Worm (Caenorhabditis elegans): ENCODE measurements around the gene C27C12.4.

C27C12.4 gene

ce11 chrX:14828766-14829165, 25.1 kb upstream of the C27C12.4 start:
- TF ChIP-seq nhr-129 (tag; optimal IDR thresholded peaks at IDR 0.05) (no peak), ama-1 (optimal IDR thresholded peaks at IDR 0.05) (no peak), nhr-21 (tag; optimal IDR thresholded peaks at IDR 0.05) (no peak), elt-3 (tag; optimal IDR thresholded peaks at IDR 0.05) (no peak), C34F6.9 (tag; optimal IDR thresholded peaks at IDR 0.05) (no peak), nhr-6 (tag; optimal IDR thresholded peaks at IDR 0.05) (no peak), nhr-25 (tag; optimal IDR thresholded peaks at IDR 0.05) (no peak), ztf-4 (tag; optimal IDR thresholded peaks at IDR 0.05) (no peak), ZK546.5 (tag; optimal IDR thresholded peaks at IDR 0.05) (no peak), fos-1 (tag; optimal IDR thresholded peaks at IDR 0.05) (no peak), lin-39 (tag; optimal IDR thresholded peaks at IDR 0.05) (no peak), F13H6.1 (tag; optimal IDR thresholded peaks at IDR 0.05) (no peak), gmeb-1 (tag; optimal IDR thresholded peaks at IDR 0.05) (no peak)

- TF ChIP-seq aly-2 (tag; optimal IDR thresholded peaks at IDR 0.05) (no peak), mbf-1 (tag; optimal IDR thresholded peaks at IDR 0.05) (no peak), nhr-12 (tag; optimal IDR thresholded peaks at IDR 0.05) (no peak), nhr-25 (tag; optimal IDR thresholded peaks at IDR 0.05) (no peak), elt-1 (tag; optimal IDR thresholded peaks at IDR 0.05) (no peak), ceh-82 (tag; optimal IDR thresholded peaks at IDR 0.05) (no peak), nhr-6 (tag; optimal IDR thresholded peaks at IDR 0.05) (no peak), peb-1 (tag; optimal IDR thresholded peaks at IDR 0.05) (no peak), zag-1 (tag; optimal IDR thresholded peaks at IDR 0.05) (no peak), sma-3 (GFP tag; optimal IDR thresholded peaks at IDR 0.05) (no peak), F13H6.1 (tag; optimal IDR thresholded peaks at IDR 0.05) (no peak), lin-39 (tag; optimal IDR thresholded peaks at IDR 0.05) (no peak), unc-62 (GFP tag; optimal IDR thresholded peaks at IDR 0.05) (no peak), blmp-1 (tag; optimal IDR thresholded peaks at IDR 0.05; ENCODE audit: insufficient read depth) (no peak)
These were observed 22.4 kb upstream of the C27C12.4 start, which contains the start of gene dpf-2 for ce11 chrX:14831531-14831930. TSS of gene dpf-2 (plus strand) at chrX:14831831.

- no peak for TF ChIP-seq Y55F3AM.14 (GFP tag; optimal IDR thresholded peaks at IDR 0.05)
- TF ChIP-seq sma-9 (GFP tag; optimal IDR thresholded peaks at IDR 0.05): peak; percentile 2
- TF ChIP-seq sma-9 (tag; optimal IDR thresholded peaks at IDR 0.05): no peak
These were observed 15.5 kb upstream of the C27C12.4 start for ce11 chrX:14838339-14838738.

ce11 chrX:14841030-14841429, 12.9 kb upstream of the C27C12.4 start:
- no peak for TF ChIP-seq elt-3 (tag; optimal IDR thresholded peaks at IDR 0.05)
- peak; percentile 24 for TF ChIP-seq skn-1 (tag; optimal IDR thresholded peaks at IDR 0.05)
- TF ChIP-seq lin-39 (tag; optimal IDR thresholded peaks at IDR 0.05): peak; percentile 50
- TF ChIP-seq nhr-6 (tag; optimal IDR thresholded peaks at IDR 0.05): peak; percentile 87
- peak; percentile 3 for TF ChIP-seq unc-39 (tag; optimal IDR thresholded peaks at IDR 0.05)
- TF ChIP-seq gmeb-1 (tag; optimal IDR thresholded peaks at IDR 0.05): peak; percentile 54
- peak; percentile 51 for TF ChIP-seq ceh-82 (tag; optimal IDR thresholded peaks at IDR 0.05)
- TF ChIP-seq peb-1 (tag; optimal IDR thresholded peaks at IDR 0.05): no peak
- peak; percentile 87 for TF ChIP-seq sem-4 (tag; optimal IDR thresholded peaks at IDR 0.05)
- no peak for TF ChIP-seq aly-2 (tag; optimal IDR thresholded peaks at IDR 0.05)
- TF ChIP-seq Y55F3AM.14 (GFP tag; optimal IDR thresholded peaks at IDR 0.05): peak; percentile 81
- no peak for TF ChIP-seq ztf-1 (GFP tag; conservative IDR thresholded peaks at IDR 0.05)
- TF ChIP-seq nhr-10 (tag; optimal IDR thresholded peaks at IDR 0.05): no peak
- TF ChIP-seq lin-13 (GFP tag; optimal IDR thresholded peaks at IDR 0.05): peak; percentile 90
- TF ChIP-seq nhr-12 (tag; optimal IDR thresholded peaks at IDR 0.05): no peak
- no peak for TF ChIP-seq ceh-16 (tag; optimal IDR thresholded peaks at IDR 0.05)
- peak; percentile 39 for TF ChIP-seq ama-1 (optimal IDR thresholded peaks at IDR 0.05)
- peak; percentile 78 for TF ChIP-seq ztf-4 (tag; optimal IDR thresholded peaks at IDR 0.05)
- peak; percentile 94 for TF ChIP-seq unc-55 (GFP tag; optimal IDR thresholded peaks at IDR 0.05)
- peak; percentile 57 for TF ChIP-seq snpc-4 (tag; optimal IDR thresholded peaks at IDR 0.05)
- TF ChIP-seq nhr-77 (tag; optimal IDR thresholded peaks at IDR 0.05): no peak
- TF ChIP-seq nhr-25 (tag; optimal IDR thresholded peaks at IDR 0.05): peak; percentile 37
- TF ChIP-seq blmp-1 (tag; optimal IDR thresholded peaks at IDR 0.05; ENCODE audit: insufficient read depth): no peak
- TF ChIP-seq lin-11 (tag; optimal IDR thresholded peaks at IDR 0.05): peak; percentile 85
- TF ChIP-seq egl-27 (tag; optimal IDR thresholded peaks at IDR 0.05): peak; percentile 96
- TF ChIP-seq nhr-237 (tag; optimal IDR thresholded peaks at IDR 0.05): no peak
- peak; percentile 43 to 89 for TF ChIP-seq lsy-2 (tag; optimal IDR thresholded peaks at IDR 0.05)
- peak; percentile 89 for TF ChIP-seq mab-5 (tag; optimal IDR thresholded peaks at IDR 0.05)
- TF ChIP-seq ZK546.5 (tag; optimal IDR thresholded peaks at IDR 0.05): peak; percentile 5
- TF ChIP-seq sma-9 (GFP tag; optimal IDR thresholded peaks at IDR 0.05): peak; percentile 93
- TF ChIP-seq sma-9 (tag; optimal IDR thresholded peaks at IDR 0.05): no peak
- peak; percentile 74 to 93 for TF ChIP-seq mdl-1 (tag; optimal IDR thresholded peaks at IDR 0.05)
- peak; percentile 42 for TF ChIP-seq dmd-4 (tag; optimal IDR thresholded peaks at IDR 0.05)
- no peak for TF ChIP-seq nhr-11 (tag; optimal IDR thresholded peaks at IDR 0.05)
- TF ChIP-seq nhr-23 (tag; optimal IDR thresholded peaks at IDR 0.05): no peak
- peak; percentile 5 for TF ChIP-seq unc-62 (GFP tag; optimal IDR thresholded peaks at IDR 0.05)
- TF ChIP-seq ztf-11 (tag; optimal IDR thresholded peaks at IDR 0.05): no peak
- TF ChIP-seq nhr-21 (tag; optimal IDR thresholded peaks at IDR 0.05): peak; percentile 44
- TF ChIP-seq R02D3.7 (tag; optimal IDR thresholded peaks at IDR 0.05): no peak

All from whole organism, L2 larva.